Fruit fly (Drosophila melanogaster): ENCODE data around the gene CG11695.
A peak's percentile ranks its signal among the peaks of the same experiment; 100 is the strongest.

The CG11695 gene

dm6 chrX:11615652-11616495 is 39.2 kb downstream of the CG11695 start, which contains the start of the genes RPA3 and Met:
TSS of gene RPA3 (minus strand) at chrX:11615840.
TSS of gene Met (plus strand) at chrX:11616124.
- no peak for TF ChIP-seq CG5204 (GFP tag; optimal IDR thresholded peaks at IDR 0.05)
- no peak for TF ChIP-seq ovo (GFP tag; optimal IDR thresholded peaks at IDR 0.05)
- TF ChIP-seq cnc (optimal IDR thresholded peaks at IDR 0.05): no peak
- no peak for TF ChIP-seq cic (GFP tag; optimal IDR thresholded peaks at IDR 0.05)
- TF ChIP-seq Mnt (GFP tag; optimal IDR thresholded peaks at IDR 0.05): peak; percentile 17
- no peak for TF ChIP-seq toe (GFP tag; optimal IDR thresholded peaks at IDR 0.05)
- TF ChIP-seq CG14711 (tag; optimal IDR thresholded peaks at IDR 0.05): no peak
- no peak for TF ChIP-seq CG7101 (tag; optimal IDR thresholded peaks at IDR 0.05)
- TF ChIP-seq CG7045 (GFP tag; optimal IDR thresholded peaks at IDR 0.05): no peak
- no peak for TF ChIP-seq kay (GFP tag; ENCODE audit: borderline replicate concordance)
- TF ChIP-seq CG33017 (tag; optimal IDR thresholded peaks at IDR 0.05): no peak
- no peak for TF ChIP-seq Clk (GFP tag; optimal IDR thresholded peaks at IDR 0.05)
- peak; percentile 18 for TF ChIP-seq bab1 (GFP tag; optimal IDR thresholded peaks at IDR 0.05)
- TF ChIP-seq tj (GFP tag; optimal IDR thresholded peaks at IDR 0.05): peak; percentile 84

dm6 chrX:11616496-11616952 is 39.8 kb downstream of the CG11695 start:
- TF ChIP-seq CG33017 (tag; optimal IDR thresholded peaks at IDR 0.05) (no peak), pad (GFP tag; optimal IDR thresholded peaks at IDR 0.05) (peak; percentile 54)

dm6 chrX:11619617-11620016 is 42.9 kb downstream of the CG11695 start:
- TF ChIP-seq cnc (optimal IDR thresholded peaks at IDR 0.05) (no peak), cic (GFP tag; optimal IDR thresholded peaks at IDR 0.05) (peak; percentile 60), Hr96 (GFP tag; optimal IDR thresholded peaks at IDR 0.05) (no peak), CG1620 (GFP tag; optimal IDR thresholded peaks at IDR 0.05) (no peak), CG33017 (tag; optimal IDR thresholded peaks at IDR 0.05) (no peak)

- TF ChIP-seq bab1 (GFP tag; optimal IDR thresholded peaks at IDR 0.05) (no peak), Crg-1 (GFP tag; optimal IDR thresholded peaks at IDR 0.05) (no peak), cic (GFP tag; optimal IDR thresholded peaks at IDR 0.05) (peak; percentile 31), CG14711 (tag; optimal IDR thresholded peaks at IDR 0.05) (no peak)
Observed at dm6 chrX:11620527-11620926, 43.8 kb downstream of the CG11695 start.

- TF ChIP-seq Mnt (GFP tag; optimal IDR thresholded peaks at IDR 0.05) (no peak), CG7101 (tag; optimal IDR thresholded peaks at IDR 0.05) (no peak), kay (GFP tag; ENCODE audit: borderline replicate concordance) (peak; percentile 84), CG1620 (GFP tag; optimal IDR thresholded peaks at IDR 0.05) (no peak), CG5204 (GFP tag; optimal IDR thresholded peaks at IDR 0.05) (no peak), Crg-1 (GFP tag; optimal IDR thresholded peaks at IDR 0.05) (no peak), ovo (GFP tag; optimal IDR thresholded peaks at IDR 0.05) (no peak), CG14711 (tag; optimal IDR thresholded peaks at IDR 0.05) (no peak), Hr96 (GFP tag; optimal IDR thresholded peaks at IDR 0.05) (no peak), CG11617 (GFP tag; optimal IDR thresholded peaks at IDR 0.05) (no peak), pad (GFP tag; optimal IDR thresholded peaks at IDR 0.05) (peak; percentile 56), CG7045 (GFP tag; optimal IDR thresholded peaks at IDR 0.05) (no peak), CG12768 (GFP tag; optimal IDR thresholded peaks at IDR 0.05) (no peak), cic (GFP tag; optimal IDR thresholded peaks at IDR 0.05) (no peak)
Observed at dm6 chrX:11621315-11621865, 44.7 kb downstream of the CG11695 start.

- peak; percentile 21 for TF ChIP-seq Crg-1 (GFP tag; optimal IDR thresholded peaks at IDR 0.05)
- no peak for TF ChIP-seq pad (GFP tag; optimal IDR thresholded peaks at IDR 0.05)
- TF ChIP-seq cnc (optimal IDR thresholded peaks at IDR 0.05): no peak
- no peak for TF ChIP-seq CG7045 (GFP tag; optimal IDR thresholded peaks at IDR 0.05)
- peak; percentile 53 for TF ChIP-seq CG12768 (GFP tag; optimal IDR thresholded peaks at IDR 0.05)
- TF ChIP-seq tj (GFP tag; optimal IDR thresholded peaks at IDR 0.05): peak; percentile 78
- TF ChIP-seq toe (GFP tag; optimal IDR thresholded peaks at IDR 0.05): no peak
- TF ChIP-seq Mnt (GFP tag; optimal IDR thresholded peaks at IDR 0.05): peak; percentile 71
- TF ChIP-seq CG5204 (GFP tag; optimal IDR thresholded peaks at IDR 0.05): no peak
- TF ChIP-seq ovo (GFP tag; optimal IDR thresholded peaks at IDR 0.05): peak; percentile 40
- peak; percentile 61 for TF ChIP-seq bab1 (GFP tag; optimal IDR thresholded peaks at IDR 0.05)
- no peak for TF ChIP-seq CG33017 (tag; optimal IDR thresholded peaks at IDR 0.05)
- TF ChIP-seq kay (GFP tag; ENCODE audit: borderline replicate concordance): no peak
- no peak for TF ChIP-seq CG14711 (tag; optimal IDR thresholded peaks at IDR 0.05)
- TF ChIP-seq CG1620 (GFP tag; optimal IDR thresholded peaks at IDR 0.05): no peak
- TF ChIP-seq cic (GFP tag; optimal IDR thresholded peaks at IDR 0.05): peak; percentile 29
- peak; percentile 41 for TF ChIP-seq CG7101 (tag; optimal IDR thresholded peaks at IDR 0.05)
- no peak for TF ChIP-seq Clk (GFP tag; optimal IDR thresholded peaks at IDR 0.05)
- peak; percentile 10 for TF ChIP-seq CG11617 (GFP tag; optimal IDR thresholded peaks at IDR 0.05)
- no peak for TF ChIP-seq Hr96 (GFP tag; optimal IDR thresholded peaks at IDR 0.05)
Observed at dm6 chrX:11621866-11622648, 45.4 kb downstream of the CG11695 start, which contains the start of gene Ptp10D. TSS of gene Ptp10D (plus strand) at chrX:11622015.
